Fruit fly (Drosophila melanogaster) Kc167 (cell line): ENCODE data around the gene clumsy.

Experiments
- Sin3A ChIP-seq: fragments of >200 bp; optimal IDR thresholded peaks from 2 replicates; lab custom pipeline; 2018; ENCODE audit warnings: missing external identifiers
- h ChIP-seq: fragments of >200 bp; optimal IDR thresholded peaks from 3 replicates; lab custom pipeline; 2018; ENCODE audit warnings: missing external identifiers
- insv ChIP-seq: fragments of >200 bp; optimal IDR thresholded peaks from 3 replicates; lab custom pipeline; 2018; ENCODE audit warnings: missing external identifiers
- psq ChIP-seq: fragments of >200 bp; optimal IDR thresholded peaks from 2 replicates; lab custom pipeline; 2017; ENCODE audit warnings: missing external identifiers
- ttk ChIP-seq: sonication (Bioruptor generic); optimal IDR thresholded peaks from 2 replicates; lab custom pipeline; 2017; ENCODE audit warnings: missing external identifiers

DNA sequence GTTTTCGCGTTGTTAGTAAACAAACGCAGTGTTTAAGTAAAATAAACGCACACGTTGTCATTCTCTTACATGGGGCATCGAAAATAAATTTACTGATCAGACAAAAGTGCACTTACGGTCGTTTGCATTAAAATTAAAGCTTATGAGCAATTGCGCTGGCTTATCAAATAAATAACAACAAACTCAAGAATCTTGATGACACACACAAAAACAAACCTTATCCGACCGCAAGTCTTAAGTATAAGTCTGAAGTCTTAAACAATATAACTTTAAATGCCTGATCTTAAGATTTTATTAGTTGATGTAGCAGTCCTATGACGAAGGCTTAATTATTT is 12.6 kb downstream of the clumsy start:
- TF ChIP-seq h (no peak), ttk (lab: Kevin White, UChicago) (no peak), psq (no peak), Sin3A (lab: Kevin White, UChicago) (no peak), insv (lab: Kevin White, UChicago) (no peak)
